Worm (Caenorhabditis elegans): Measurements from ENCODE around the gene npr-39.

The npr-39 gene

DNA sequence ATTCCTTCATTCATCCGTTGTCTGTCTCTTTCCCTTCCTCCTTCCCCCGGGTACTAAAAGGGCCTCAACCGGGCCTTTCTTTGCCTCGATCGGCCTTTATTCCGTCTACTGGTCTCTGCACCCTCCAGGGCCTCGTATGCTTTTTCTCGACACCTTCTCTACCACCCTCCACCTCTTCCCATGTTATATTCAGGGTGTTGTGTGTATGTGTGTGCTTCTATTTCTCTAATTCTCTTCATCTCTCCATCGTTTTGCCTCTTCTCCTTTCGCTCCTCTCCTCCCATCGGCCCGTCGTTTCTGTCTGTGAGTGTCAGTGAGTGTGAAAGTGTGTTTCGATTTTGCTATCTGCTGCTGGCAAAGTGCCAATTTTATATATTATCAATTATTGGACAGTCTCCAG lies 27.0 kb upstream of the npr-39 start (continued):
- TF ChIP-seq mdt-29 (GFP tag; IDR thresholded peaks at IDR 0.05) (no peak), R02D3.7 (tag; optimal IDR thresholded peaks at IDR 0.05) (no peak), unc-130 (GFP tag; optimal IDR thresholded peaks at IDR 0.05) (no peak), unc-39 (tag; optimal IDR thresholded peaks at IDR 0.05) (no peak), skn-1 (tag; optimal IDR thresholded peaks at IDR 0.05) (no peak), dve-1 (tag; optimal IDR thresholded peaks at IDR 0.05; ENCODE audit: insufficient read depth) (peak; percentile 91), egl-27 (tag; optimal IDR thresholded peaks at IDR 0.05) (no peak), F49E8.2 (tag; optimal IDR thresholded peaks at IDR 0.05; ENCODE audit: borderline replicate concordance) (no peak), T20F7.1 (GFP tag; optimal IDR thresholded peaks at IDR 0.05) (no peak), saeg-2 (GFP tag; IDR thresholded peaks at IDR 0.05) (no peak), hlh-11 (tag; optimal IDR thresholded peaks at IDR 0.05) (peak; percentile 91), pha-4 (GFP tag; IDR thresholded peaks at IDR 0.05) (peak; percentile 25; the same call in 1 of the 2 replicates), pha-4 (tag; optimal IDR thresholded peaks at IDR 0.05) (peak; percentile 22), nhr-42 (GFP tag; IDR thresholded peaks at IDR 0.05) (no peak), lin-29 (GFP tag; IDR thresholded peaks at IDR 0.05) (no peak), unc-62 (GFP tag; optimal IDR thresholded peaks at IDR 0.05 in 1 of 2) (peak in 1 of 2 experiments; percentile 32), unc-62 (tag; optimal IDR thresholded peaks at IDR 0.05) (no peak), set-16 (GFP tag; IDR thresholded peaks at IDR 0.05) (peak; percentile 46), hmg-1.1 (GFP tag; IDR thresholded peaks at IDR 0.05) (peak; percentile 82), zip-2 (tag; optimal IDR thresholded peaks at IDR 0.05) (no peak), zip-11 (GFP tag; IDR thresholded peaks at IDR 0.05) (no peak), arid-1 (GFP tag; conservative IDR thresholded peaks at IDR 0.05) (peak; percentile 43; the same call in 1 of the 2 replicates), dpl-1 (GFP tag; optimal IDR thresholded peaks at IDR 0.05) (peak; percentile 30), zag-1 (tag; optimal IDR thresholded peaks at IDR 0.05) (no peak), hlh-30 (tag; optimal IDR thresholded peaks at IDR 0.05; ENCODE audit: insufficient read depth) (peak; percentile 80), zfp-2 (tag; optimal IDR thresholded peaks at IDR 0.05) (no peak), madf-9 (GFP tag; conservative IDR thresholded peaks at IDR 0.05) (no peak; the same call in 1 of the 2 replicates), dmd-8 (GFP tag; IDR thresholded peaks at IDR 0.05) (no peak), rbr-2 (tag; optimal IDR thresholded peaks at IDR 0.05) (peak; percentile 77), Y105C5A.15 (GFP tag; IDR thresholded peaks at IDR 0.05) (no peak), gei-8 (GFP tag; optimal IDR thresholded peaks at IDR 0.05) (no peak), ceh-32 (tag; optimal IDR thresholded peaks at IDR 0.05; ENCODE audit: poor library complexity) (peak; percentile 20), daf-8 (GFP tag; IDR thresholded peaks at IDR 0.05) (no peak), attf-4 (tag; optimal IDR thresholded peaks at IDR 0.05) (no peak), pqm-1 (tag; optimal IDR thresholded peaks at IDR 0.05) (peak; percentile 58), hif-1 (tag; optimal IDR thresholded peaks at IDR 0.05) (peak in 1 of 2 experiments; percentile 44), F44E2.7 (GFP tag; IDR thresholded peaks at IDR 0.05) (no peak), lin-39 (tag; optimal IDR thresholded peaks at IDR 0.05) (no peak), aha-1 (tag) (peak; percentile 97), spr-3 (GFP tag; optimal IDR thresholded peaks at IDR 0.05) (peak; percentile 39), mes-2 (tag; optimal IDR thresholded peaks at IDR 0.05; ENCODE audit: poor library complexity, severe bottlenecking) (peak; percentile 82), lin-13 (GFP tag; optimal IDR thresholded peaks at IDR 0.05) (peak; percentile 70), mep-1 (tag; optimal IDR thresholded peaks at IDR 0.05) (peak; percentile 89), daf-12 (tag; optimal IDR thresholded peaks at IDR 0.05) (no peak), fkh-10 (GFP tag; optimal IDR thresholded peaks at IDR 0.05) (no peak), spr-1 (tag; optimal IDR thresholded peaks at IDR 0.05) (peak; percentile 47), daf-16 (GFP tag; optimal IDR thresholded peaks at IDR 0.05) (peak in 1 of 2 experiments; percentile 6), daf-16 (tag; optimal IDR thresholded peaks at IDR 0.05) (peak; percentile 74), tag-97 (GFP tag; IDR thresholded peaks at IDR 0.05) (no peak), nhr-25 (tag; optimal IDR thresholded peaks at IDR 0.05; ENCODE audit: borderline replicate concordance, insufficient read depth) (peak; percentile 1), ceh-44 (GFP tag; IDR thresholded peaks at IDR 0.05) (no peak), Y48G9A.11 (GFP tag; IDR thresholded peaks at IDR 0.05) (no peak)

All from whole organism, L4 larva.